Worm (Caenorhabditis elegans) whole organism, L4 larva: ENCODE measurements around the gene tra-4.

Source experiments
- F10B5.3 ChIP-seq: sonication (generic microtip); optimal IDR thresholded peaks from 2 replicates; lab custom pipeline; 2016; ENCODE audit warnings: mild to moderate bottlenecking, missing genetic modification characterization, missing compliant biosample characterization
- F26F4.8 ChIP-seq: fragments of 200-800 bp; sonication (Bioruptor generic); conservative IDR thresholded peaks from 2 replicates; pipeline ENCODE4 v1.3.6; 2022; ENCODE audit warnings: missing genetic modification characterization, missing compliant biosample characterization
- F49E8.2 ChIP-seq: sonication (generic microtip); optimal IDR thresholded peaks from 2 replicates; lab custom pipeline; 2016; ENCODE audit warnings: missing compliant biosample characterization, mild to moderate bottlenecking, missing genetic modification characterization, borderline replicate concordance
- T26A8.4 ChIP-seq: fragments of 200-800 bp; sonication (Bioruptor generic); IDR thresholded peaks from 2 replicates; pipeline ENCODE4 v1.3.6; 2022; ENCODE audit warnings: missing genetic modification characterization, missing compliant biosample characterization
- Y48G9A.11 ChIP-seq: fragments of 200-800 bp; sonication (Bioruptor generic); IDR thresholded peaks from 2 replicates; pipeline ENCODE4 v1.3.6; 2022; ENCODE audit warnings: missing genetic modification reagents, missing genetic modification characterization, missing compliant biosample characterization
- Y5F2A.4 ChIP-seq: fragments of 200-800 bp; sonication (Bioruptor generic); optimal IDR thresholded peaks from 2 replicates; lab custom pipeline; 2018; ENCODE audit warnings: mild to moderate bottlenecking, missing genetic modification characterization, missing compliant biosample characterization
- ZK546.5 ChIP-seq, 2 experiments: sonication (generic microtip); optimal IDR thresholded peaks; 2 replicates each; lab custom pipeline; 2017; ENCODE audit warnings: missing biosample characterization in 2 of 2, missing genetic modification characterization in 2 of 2
- aly-2 ChIP-seq: sonication (generic microtip); optimal IDR thresholded peaks from 2 replicates; lab custom pipeline; 2018; ENCODE audit warnings: missing biosample characterization, missing genetic modification characterization
- ama-1 ChIP-seq: fragments of 150-350 bp; optimal IDR thresholded peaks from 2 replicates; lab custom pipeline; 2014; ENCODE audit warnings: inconsistent platforms, mixed read lengths
- ceh-20 ChIP-seq: fragments of 200-800 bp; sonication (Bioruptor generic); IDR thresholded peaks from 2 replicates; pipeline ENCODE4 v1.3.6; 2022; ENCODE audit warnings: missing genetic modification reagents, missing genetic modification characterization, missing compliant biosample characterization
- ceh-28 ChIP-seq: fragments of 150-350 bp; optimal IDR thresholded peaks from 2 replicates; lab custom pipeline; 2014; ENCODE audit warnings: missing biosample characterization, missing genetic modification reagents, missing genetic modification characterization
- ceh-32 ChIP-seq: sonication (generic microtip); optimal IDR thresholded peaks from 2 replicates; lab custom pipeline; 2016; ENCODE audit warnings: mild to moderate bottlenecking, missing genetic modification characterization, missing compliant biosample characterization; ENCODE audit not compliant: poor library complexity
- cey-2 ChIP-seq: sonication (generic microtip); optimal IDR thresholded peaks from 3 replicates; lab custom pipeline; 2017; ENCODE audit warnings: missing genetic modification characterization, mild to moderate bottlenecking, missing compliant biosample characterization, antibody characterized with exemption, borderline replicate concordance; ENCODE audit not compliant: insufficient read depth
- ctbp-1 ChIP-seq: fragments of 200-800 bp; sonication (Bioruptor generic); IDR thresholded peaks from 2 replicates; pipeline ENCODE4 v1.3.6; 2022; ENCODE audit warnings: missing genetic modification reagents, missing genetic modification characterization, missing compliant biosample characterization
- daf-8 ChIP-seq: fragments of 200-800 bp; sonication (Bioruptor generic); IDR thresholded peaks from 2 replicates; pipeline ENCODE4 v1.3.6; 2022; ENCODE audit warnings: missing genetic modification characterization, missing compliant biosample characterization
- dmd-8 ChIP-seq: fragments of 200-800 bp; sonication (Bioruptor generic); IDR thresholded peaks from 2 replicates; pipeline ENCODE4 v1.3.6; 2022; ENCODE audit warnings: missing genetic modification characterization, missing compliant biosample characterization
- dmd-9 ChIP-seq: fragments of 200-800 bp; sonication (Bioruptor generic); IDR thresholded peaks from 2 replicates; pipeline ENCODE4 v1.3.6; 2022; ENCODE audit warnings: missing genetic modification reagents, missing genetic modification characterization, missing compliant biosample characterization
- dpl-1 ChIP-seq: fragments of 150-350 bp; optimal IDR thresholded peaks from 2 replicates; lab custom pipeline; 2014; ENCODE audit warnings: missing biosample characterization, missing genetic modification reagents, missing genetic modification characterization
- egl-43 ChIP-seq: fragments of 200-800 bp; sonication (Bioruptor generic); IDR thresholded peaks from 2 replicates; pipeline ENCODE4 v1.3.6; 2022; ENCODE audit warnings: missing genetic modification reagents, missing genetic modification characterization, missing compliant biosample characterization
- fkh-10 ChIP-seq: fragments of 150-350 bp; optimal IDR thresholded peaks from 2 replicates; lab custom pipeline; 2014; ENCODE audit warnings: missing biosample characterization, missing genetic modification reagents, missing genetic modification characterization
- fos-1 ChIP-seq: fragments of 150-350 bp; optimal IDR thresholded peaks from 2 replicates; lab custom pipeline; 2014; ENCODE audit warnings: missing biosample characterization, missing genetic modification characterization
- gei-8 ChIP-seq: fragments of 200-800 bp; sonication (Bioruptor generic); optimal IDR thresholded peaks from 2 replicates; lab custom pipeline; 2018; ENCODE audit warnings: mild to moderate bottlenecking, missing genetic modification characterization, missing compliant biosample characterization
- hif-1 ChIP-seq, 2 experiments: sonication (generic microtip); optimal IDR thresholded peaks; 2 replicates each; lab custom pipeline; 2016 to 2017; ENCODE audit warnings: missing compliant biosample characterization in 2 of 2, missing genetic modification characterization in 2 of 2, missing genetic modification reagents in 2 of 2, missing genotype in 2 of 2, mild to moderate bottlenecking in 1 of 2
- hlh-11 ChIP-seq: fragments of 200-800 bp; sonication (Bioruptor generic); optimal IDR thresholded peaks from 2 replicates; lab custom pipeline; 2018; ENCODE audit warnings: mild to moderate bottlenecking, missing genetic modification characterization, missing compliant biosample characterization
- jun-1 ChIP-seq: fragments of 150-350 bp; optimal IDR thresholded peaks from 2 replicates; lab custom pipeline; 2014; ENCODE audit warnings: missing biosample characterization, missing genetic modification reagents, missing genetic modification characterization
- lim-7 ChIP-seq: fragments of 200-800 bp; sonication (Bioruptor generic); IDR thresholded peaks from 2 replicates; pipeline ENCODE4 v1.3.6; 2022; ENCODE audit warnings: missing genetic modification characterization, missing compliant biosample characterization
- lin-1 ChIP-seq: fragments of 200-800 bp; sonication (Bioruptor generic); IDR thresholded peaks from 2 replicates; pipeline ENCODE4 v1.3.6; 2022; ENCODE audit warnings: missing genetic modification reagents, missing genetic modification characterization, missing compliant biosample characterization
- lin-38 ChIP-seq: fragments of 200-800 bp; sonication (Bioruptor generic); IDR thresholded peaks from 2 replicates; pipeline ENCODE4 v1.3.6; 2022; ENCODE audit warnings: missing genetic modification reagents, missing genetic modification characterization, missing compliant biosample characterization
- lin-39 ChIP-seq: fragments of 150-350 bp; optimal IDR thresholded peaks from 2 replicates; lab custom pipeline; 2014; ENCODE audit warnings: missing biosample characterization, missing genetic modification reagents, missing genetic modification characterization
- madf-5 ChIP-seq, 2 experiments: fragments of 200-800 bp; sonication (Bioruptor generic); IDR thresholded peaks; 2 replicates each; pipeline ENCODE4 v1.3.6; 2022; ENCODE audit warnings: missing compliant biosample characterization in 2 of 2, missing genetic modification characterization in 2 of 2
- mdl-1 ChIP-seq, 2 experiments: fragments of 150-350 bp in 1 of 2; sonication (generic microtip) in 1 of 2; optimal IDR thresholded peaks; 2 replicates each; lab custom pipeline; 2014 to 2017; ENCODE audit warnings: missing biosample characterization in 2 of 2, missing genetic modification characterization in 2 of 2
- mdt-29 ChIP-seq: fragments of 200-800 bp; sonication (Bioruptor generic); IDR thresholded peaks from 2 replicates; pipeline ENCODE4 v1.3.6; 2022; ENCODE audit warnings: missing genetic modification reagents, missing genetic modification characterization, missing compliant biosample characterization
- mes-2 ChIP-seq: sonication (generic microtip); optimal IDR thresholded peaks from 2 replicates; lab custom pipeline; 2016; ENCODE audit warnings: missing genotype, mild to moderate bottlenecking, missing genetic modification characterization, missing compliant biosample characterization; ENCODE audit not compliant: poor library complexity, severe bottlenecking
- mxl-2 ChIP-seq: fragments of 200-800 bp; sonication (Bioruptor generic); conservative IDR thresholded peaks from 2 replicates; pipeline ENCODE4 v1.3.6; 2022; ENCODE audit warnings: missing genetic modification reagents, missing genetic modification characterization, missing compliant biosample characterization
- mxl-3 ChIP-seq: fragments of 200-800 bp; sonication (Bioruptor generic); optimal IDR thresholded peaks from 2 replicates; lab custom pipeline; 2018; ENCODE audit warnings: mild to moderate bottlenecking, missing genetic modification characterization, missing compliant biosample characterization
- nhr-111 ChIP-seq: fragments of 200-800 bp; sonication (Bioruptor generic); optimal IDR thresholded peaks from 2 replicates; lab custom pipeline; 2018; ENCODE audit warnings: mild to moderate bottlenecking, missing genetic modification characterization, missing compliant biosample characterization
- nhr-237 ChIP-seq: sonication (generic microtip); optimal IDR thresholded peaks from 2 replicates; lab custom pipeline; 2017; ENCODE audit warnings: missing biosample characterization, missing genetic modification characterization
- nhr-6 ChIP-seq: fragments of 150-350 bp; optimal IDR thresholded peaks from 2 replicates; lab custom pipeline; 2014; ENCODE audit warnings: missing biosample characterization, missing genetic modification characterization
- nhr-77 ChIP-seq: fragments of 150-350 bp; optimal IDR thresholded peaks from 2 replicates; lab custom pipeline; 2014; ENCODE audit warnings: missing biosample characterization, missing genetic modification characterization
- pha-4 ChIP-seq, 2 experiments: fragments of 150-350 bp in 1 of 2; fragments of 200-800 bp in 1 of 2; sonication (Bioruptor generic) in 1 of 2; IDR thresholded peaks in 1 of 2; optimal IDR thresholded peaks in 1 of 2; 2 replicates each; pipeline versions ENCODE4 v1.3.6 to Lab custom; 2014 to 2022; ENCODE audit warnings: missing genetic modification characterization in 2 of 2, missing genetic modification reagents in 2 of 2, missing biosample characterization in 1 of 2, missing compliant biosample characterization in 1 of 2
- rbr-2 ChIP-seq: sonication (generic microtip); optimal IDR thresholded peaks from 2 replicates; lab custom pipeline; 2016; ENCODE audit warnings: missing genotype, missing genetic modification characterization, missing compliant biosample characterization
- set-16 ChIP-seq: fragments of 200-800 bp; sonication (Bioruptor generic); IDR thresholded peaks from 2 replicates; pipeline ENCODE4 v1.3.6; 2022; ENCODE audit warnings: missing genetic modification reagents, missing genetic modification characterization, missing compliant biosample characterization
- skn-1 ChIP-seq: fragments of 150-350 bp; optimal IDR thresholded peaks from 2 replicates; lab custom pipeline; 2014; ENCODE audit warnings: missing biosample characterization, missing genetic modification characterization
- snpc-4 ChIP-seq: fragments of 150-350 bp; optimal IDR thresholded peaks from 2 replicates; lab custom pipeline; 2014; ENCODE audit warnings: missing biosample characterization, missing genetic modification characterization
- tra-1 ChIP-seq: fragments of 200-800 bp; sonication (Bioruptor generic); IDR thresholded peaks from 2 replicates; pipeline ENCODE4 v1.3.6; 2022; ENCODE audit warnings: missing genetic modification reagents, missing genetic modification characterization, missing compliant biosample characterization
- unc-130 ChIP-seq: sonication (generic microtip); optimal IDR thresholded peaks from 2 replicates; lab custom pipeline; 2016; ENCODE audit warnings: missing genetic modification reagents, missing genetic modification characterization, missing compliant biosample characterization
- unc-62 ChIP-seq, 3 experiments: fragments of 150-350 bp in 1 of 3; sonication (generic microtip); optimal IDR thresholded peaks in 2 of 3; peaks in 1 of 3; 1 replicate in 1 of 3; 2 replicates in 2 of 3; lab custom pipeline; 2014 to 2017; ENCODE audit warnings: missing biosample characterization in 3 of 3, missing genetic modification characterization in 3 of 3, missing genetic modification reagents in 3 of 3, missing genotype in 1 of 3
- zag-1 ChIP-seq: fragments of 150-350 bp; optimal IDR thresholded peaks from 2 replicates; lab custom pipeline; 2014; ENCODE audit warnings: missing biosample characterization, missing genetic modification characterization
- zip-11 ChIP-seq: fragments of 200-800 bp; sonication (Bioruptor generic); IDR thresholded peaks from 2 replicates; pipeline ENCODE4 v1.3.6; 2022; ENCODE audit warnings: missing genetic modification characterization, missing compliant biosample characterization
- zip-2 ChIP-seq: fragments of 150-350 bp; optimal IDR thresholded peaks from 2 replicates; lab custom pipeline; 2014; ENCODE audit warnings: missing biosample characterization, missing genetic modification characterization

tra-4 gene

ce11 chrX:2891141-2891739 lies 33.8 kb upstream of the tra-4 start, which contains the start of gene B0410.3:
TSS of gene B0410.3 (minus strand) at chrX:2891491.
- no peak for TF ChIP-seq F26F4.8 (GFP tag; lab: Robert Waterston, UW)
- TF ChIP-seq nhr-111 (GFP tag; lab: Kevin White, UChicago) = no peak
- no peak for TF ChIP-seq dmd-8 (GFP tag; lab: Robert Waterston, UW)
- TF ChIP-seq daf-8 (GFP tag; lab: Robert Waterston, UW) = no peak
- TF ChIP-seq jun-1 = no peak
- TF ChIP-seq pha-4 (GFP tag; IDR thresholded peaks at IDR 0.05; lab: Robert Waterston, UW) = no peak
- no peak for TF ChIP-seq pha-4 (tag; optimal IDR thresholded peaks at IDR 0.05; lab: Kevin White, UChicago)
- TF ChIP-seq ceh-28 (tag; lab: Kevin White, UChicago) = no peak
- peak in 1 of 2 experiments; percentile 81 for TF ChIP-seq unc-62 (GFP tag; optimal IDR thresholded peaks at IDR 0.05 in 1 of 2; lab: Kevin White, UChicago)
- TF ChIP-seq unc-62 (tag; optimal IDR thresholded peaks at IDR 0.05; lab: Kevin White, UChicago) = no peak
- TF ChIP-seq rbr-2 (tag; lab: Kevin White, UChicago) = peak; percentile 43
- TF ChIP-seq mxl-3 (GFP tag; lab: Kevin White, UChicago) = peak; percentile 83
- TF ChIP-seq ceh-32 (tag; lab: Kevin White, UChicago) = no peak
- no peak for TF ChIP-seq dmd-9 (GFP tag; lab: Robert Waterston, UW)
- peak; percentile 89 for TF ChIP-seq ama-1 (lab: Kevin White, UChicago)
- no peak for TF ChIP-seq fos-1 (tag; lab: Kevin White, UChicago)
- TF ChIP-seq ceh-20 (GFP tag; lab: Robert Waterston, UW) = no peak
- TF ChIP-seq nhr-6 (tag; lab: Kevin White, UChicago) = no peak
- TF ChIP-seq hlh-11 (tag; lab: Kevin White, UChicago) = peak; percentile 74
- TF ChIP-seq nhr-237 (tag; lab: Kevin White, UChicago) = peak; percentile 30
- peak; percentile 17 for TF ChIP-seq gei-8 (GFP tag; lab: Kevin White, UChicago)
- TF ChIP-seq lin-39 (tag; lab: Kevin White, UChicago) = no peak
- TF ChIP-seq F49E8.2 (tag; lab: Kevin White, UChicago) = no peak
- TF ChIP-seq set-16 (GFP tag; lab: Robert Waterston, UW) = no peak
- no peak for TF ChIP-seq mxl-2
- TF ChIP-seq madf-5 (GFP tag; IDR thresholded peaks at IDR 0.05; lab: Robert Waterston, UW) = no peak
- TF ChIP-seq F10B5.3 (tag; lab: Kevin White, UChicago) = no peak
- TF ChIP-seq lin-38 = no peak
- TF ChIP-seq zip-2 (tag; lab: Kevin White, UChicago) = no peak
- TF ChIP-seq mdl-1 (tag; optimal IDR thresholded peaks at IDR 0.05; lab: Kevin White, UChicago) = peak; percentile 56 to 84
- TF ChIP-seq ctbp-1 (GFP tag; lab: Robert Waterston, UW) = no peak
- no peak for TF ChIP-seq nhr-77
- no peak for TF ChIP-seq skn-1 (tag; lab: Kevin White, UChicago)
- TF ChIP-seq unc-130 (GFP tag; lab: Kevin White, UChicago) = no peak
- TF ChIP-seq dpl-1 (GFP tag; lab: Kevin White, UChicago) = no peak
- peak; percentile 5 for TF ChIP-seq mes-2
- no peak for TF ChIP-seq egl-43
- no peak for TF ChIP-seq mdt-29 (GFP tag; lab: Robert Waterston, UW)
- peak; percentile 59 for TF ChIP-seq cey-2 (tag; lab: Kevin White, UChicago)
- TF ChIP-seq zag-1 (tag; lab: Kevin White, UChicago) = no peak
- no peak for TF ChIP-seq lin-1 (GFP tag; lab: Robert Waterston, UW)
- no peak for TF ChIP-seq lim-7 (GFP tag; lab: Robert Waterston, UW)
- no peak for TF ChIP-seq Y5F2A.4 (GFP tag; lab: Kevin White, UChicago)
- TF ChIP-seq tra-1 (GFP tag; lab: Robert Waterston, UW) = no peak
- TF ChIP-seq snpc-4 (tag; lab: Kevin White, UChicago) = no peak
- no peak for TF ChIP-seq ZK546.5 (tag; optimal IDR thresholded peaks at IDR 0.05; lab: Kevin White, UChicago)
- TF ChIP-seq zip-11 (GFP tag; lab: Robert Waterston, UW) = no peak
- TF ChIP-seq hif-1 (tag; optimal IDR thresholded peaks at IDR 0.05; lab: Kevin White, UChicago) = no peak
- no peak for TF ChIP-seq aly-2
- no peak for TF ChIP-seq fkh-10
- no peak for TF ChIP-seq T26A8.4
- TF ChIP-seq Y48G9A.11 (GFP tag; lab: Robert Waterston, UW) = no peak
